Worm (Caenorhabditis elegans) whole organism, L2 larva: ENCODE results near the gene F40A3.2.

Experiments
- fos-1 ChIP-seq: fragments of 150-350 bp; optimal IDR thresholded peaks from 2 replicates; lab custom pipeline; 2014; ENCODE audit warnings: missing biosample characterization, missing genetic modification characterization
- gmeb-1 ChIP-seq: fragments of 150-350 bp; optimal IDR thresholded peaks from 2 replicates; lab custom pipeline; 2014; ENCODE audit warnings: missing biosample characterization, missing genetic modification characterization
- lin-11 ChIP-seq: fragments of 150-350 bp; sonication (generic microtip); optimal IDR thresholded peaks from 2 replicates; lab custom pipeline; 2014; ENCODE audit warnings: missing biosample characterization, missing genetic modification characterization, inconsistent platforms, mixed read lengths
- lin-39 ChIP-seq: fragments of 150-350 bp; optimal IDR thresholded peaks from 2 replicates; lab custom pipeline; 2014; ENCODE audit warnings: missing biosample characterization, missing genetic modification reagents, missing genetic modification characterization
- mdl-1 ChIP-seq, 2 experiments: fragments of 150-350 bp in 1 of 2; sonication (generic microtip) in 1 of 2; optimal IDR thresholded peaks; 2 replicates each; lab custom pipeline; 2017; ENCODE audit warnings: missing biosample characterization in 2 of 2, missing genetic modification characterization in 2 of 2
- nhr-10 ChIP-seq: sonication (generic microtip); optimal IDR thresholded peaks from 2 replicates; lab custom pipeline; 2017; ENCODE audit warnings: missing biosample characterization, missing genetic modification characterization
- nhr-237 ChIP-seq: fragments of 150-350 bp; optimal IDR thresholded peaks from 2 replicates; lab custom pipeline; 2014; ENCODE audit warnings: missing biosample characterization, missing genetic modification characterization
- unc-62 ChIP-seq: fragments of 150-350 bp; optimal IDR thresholded peaks from 2 replicates; lab custom pipeline; 2014; ENCODE audit warnings: missing biosample characterization, missing genetic modification reagents, missing genetic modification characterization
- ztf-11 ChIP-seq: sonication (generic microtip); optimal IDR thresholded peaks from 2 replicates; lab custom pipeline; 2017; ENCODE audit warnings: missing biosample characterization, missing genetic modification characterization

- TF ChIP-seq unc-62 (GFP tag; lab: Kevin White, UChicago) = no peak
- no peak for TF ChIP-seq mdl-1 (tag; optimal IDR thresholded peaks at IDR 0.05; lab: Kevin White, UChicago)
- no peak for TF ChIP-seq nhr-237 (tag; lab: Kevin White, UChicago)
- peak; percentile 50 for TF ChIP-seq fos-1 (tag; lab: Kevin White, UChicago)
- TF ChIP-seq nhr-10 = no peak
- no peak for TF ChIP-seq lin-39 (tag; lab: Kevin White, UChicago)
- no peak for TF ChIP-seq ztf-11 (tag; lab: Kevin White, UChicago)
- TF ChIP-seq gmeb-1 = no peak
- no peak for TF ChIP-seq lin-11 (tag; lab: Kevin White, UChicago)
These were observed 9.3 kb downstream of the F40A3.2 start for ce11 chrV:7888036-7888435.
